Fruit fly (Drosophila melanogaster): Measurements from ENCODE around the gene AIF.

Gene AIF

DNA sequence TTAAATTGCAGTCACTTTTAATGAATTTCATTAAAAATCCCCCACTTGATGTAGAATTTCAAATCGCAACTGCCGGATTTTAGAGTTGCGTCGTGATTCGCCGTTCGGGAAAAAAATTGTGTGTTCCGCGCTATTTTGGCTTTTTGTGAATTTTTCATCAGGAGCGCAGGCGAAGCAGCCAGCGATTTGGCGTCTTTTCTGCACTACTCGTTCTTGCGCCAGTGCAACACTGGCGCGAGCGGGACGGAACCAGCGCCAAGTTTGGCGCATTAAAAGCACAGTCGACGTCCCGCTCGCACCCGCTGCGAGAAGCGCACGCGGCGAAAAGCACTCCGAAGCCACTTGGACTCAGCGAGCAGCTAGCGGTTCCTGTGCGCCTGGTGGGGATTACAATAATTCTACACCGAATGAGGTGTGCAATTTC is 41.8 kb downstream of the AIF start (continued):
- TF ChIP-seq sens (GFP tag) = peak; percentile 95
- peak; percentile 91 for TF ChIP-seq Nf-YC (tag; optimal IDR thresholded peaks at IDR 0.05)
- peak; percentile 53 for TF ChIP-seq CG18599 (GFP tag; optimal IDR thresholded peaks at IDR 0.05)
- no peak for TF ChIP-seq Nf-YA (GFP tag; IDR thresholded peaks at IDR 0.05)
- no peak for TF ChIP-seq CG1792 (GFP tag; optimal IDR thresholded peaks at IDR 0.05)
- peak in 1 of 2 experiments; percentile 82 for TF ChIP-seq Eip74EF (GFP tag; optimal IDR thresholded peaks at IDR 0.05)
- peak; percentile 35 for TF ChIP-seq CG11504 (tag; optimal IDR thresholded peaks at IDR 0.05)
- TF ChIP-seq BEAF-32 (GFP tag; optimal IDR thresholded peaks at IDR 0.05) = peak; percentile 59
- TF ChIP-seq MBD-R2 (GFP tag; IDR thresholded peaks at IDR 0.05) = no peak
- no peak for TF ChIP-seq chinmo (GFP tag; IDR thresholded peaks at IDR 0.05; ENCODE audit: partially characterized antibody)
- peak; percentile 16 for TF ChIP-seq CG13123 (GFP tag; optimal IDR thresholded peaks at IDR 0.05)
- TF ChIP-seq Vsx1 (GFP tag; optimal IDR thresholded peaks at IDR 0.05) = peak; percentile 67
- peak; percentile 44 for TF ChIP-seq NfI (GFP tag; optimal IDR thresholded peaks at IDR 0.05)
- no peak for TF ChIP-seq emc (GFP tag; optimal IDR thresholded peaks at IDR 0.05)
- peak; percentile 24 for TF ChIP-seq CG12391 (tag; optimal IDR thresholded peaks at IDR 0.05)
- no peak for TF ChIP-seq CG2199 (GFP tag; IDR thresholded peaks at IDR 0.05)
- TF ChIP-seq nerfin-1 (tag; optimal IDR thresholded peaks at IDR 0.05) = peak; percentile 33
- peak; percentile 90 for TF ChIP-seq CG8478 (optimal IDR thresholded peaks at IDR 0.05)
- TF ChIP-seq CG4707 (GFP tag; optimal IDR thresholded peaks at IDR 0.05) = no peak
- TF ChIP-seq CG8359 (GFP tag; optimal IDR thresholded peaks at IDR 0.05; ENCODE audit: borderline replicate concordance) = peak; percentile 10
- no peak for TF ChIP-seq HLHmδ (GFP tag; optimal IDR thresholded peaks at IDR 0.05)
- TF ChIP-seq CG7271 (tag; optimal IDR thresholded peaks at IDR 0.05) = no peak
- peak; percentile 62 for TF ChIP-seq gcm (GFP tag; optimal IDR thresholded peaks at IDR 0.05)
- peak; percentile 63 for TF ChIP-seq YL-1 (GFP tag; optimal IDR thresholded peaks at IDR 0.05)
- TF ChIP-seq Mes4 (GFP tag; optimal IDR thresholded peaks at IDR 0.05) = peak; percentile 16
- no peak for TF ChIP-seq fd102C (GFP tag; optimal IDR thresholded peaks at IDR 0.05)
- TF ChIP-seq dmrt11E (tag; optimal IDR thresholded peaks at IDR 0.05) = no peak
- TF ChIP-seq HHEX (GFP tag; optimal IDR thresholded peaks at IDR 0.05) = peak; percentile 24
- peak; percentile 42 for TF ChIP-seq CG10431 (GFP tag; optimal IDR thresholded peaks at IDR 0.05)

DNA sequence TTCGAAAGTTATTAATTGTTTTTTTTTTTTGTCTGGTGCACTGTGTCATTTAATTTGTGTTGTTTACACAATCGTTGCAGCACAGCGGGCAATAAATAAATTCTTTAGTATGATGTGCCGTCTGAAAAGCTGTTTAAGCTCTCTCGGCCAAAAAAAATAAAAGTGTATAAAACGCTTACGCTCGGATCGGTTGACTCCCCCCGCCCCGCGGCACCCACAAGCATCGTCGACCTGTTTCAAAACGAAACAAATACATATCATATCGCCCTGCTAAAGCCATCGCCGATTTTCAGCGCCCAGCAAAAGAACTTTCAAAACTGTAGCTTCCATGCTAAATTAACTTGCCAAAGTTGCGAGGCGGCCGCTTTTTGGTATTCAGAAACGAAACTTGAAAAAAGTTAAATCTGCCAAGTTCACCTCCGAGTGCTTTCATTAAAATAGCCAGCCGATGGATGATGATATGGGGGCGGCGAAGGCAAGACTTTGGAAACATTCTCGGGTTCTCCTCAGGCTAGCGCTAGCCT is 42.8 kb downstream of the AIF start:
- TF ChIP-seq Deaf1 (tag; optimal IDR thresholded peaks at IDR 0.05) (peak; percentile 12), sug (tag; optimal IDR thresholded peaks at IDR 0.05) (peak; percentile 14), ftz-f1 (GFP tag; optimal IDR thresholded peaks at IDR 0.05) (peak; percentile 10), sd (tag; optimal IDR thresholded peaks at IDR 0.05) (peak; percentile 22), CG13894 (tag; optimal IDR thresholded peaks at IDR 0.05) (peak; percentile 66), CoRest (tag; optimal IDR thresholded peaks at IDR 0.05) (no peak), CG12769 (tag; optimal IDR thresholded peaks at IDR 0.05) (peak; percentile 22), exex (tag; optimal IDR thresholded peaks at IDR 0.05) (peak; percentile 19), Med (GFP tag) (peak; percentile 77), repo (GFP tag; optimal IDR thresholded peaks at IDR 0.05) (no peak)
